Fruit fly (Drosophila melanogaster) whole organism, adult: Measurements from ENCODE around the gene milt.

Experiments
- CG11617 ChIP-seq: fragments of 200-800 bp; sonication (Bioruptor generic); optimal IDR thresholded peaks from 2 replicates; lab custom pipeline; 2017; ENCODE audit warnings: mild to moderate bottlenecking, missing biosample characterization, missing genetic modification reagents, missing genetic modification characterization
- CG12768 ChIP-seq: fragments of 200-800 bp; sonication (Bioruptor generic); optimal IDR thresholded peaks from 2 replicates; lab custom pipeline; 2017; ENCODE audit warnings: missing biosample characterization, missing genetic modification characterization, mild to moderate bottlenecking, moderate library complexity, missing genetic modification reagents
- CG14711 ChIP-seq: fragments of 200-800 bp; sonication (Bioruptor generic); optimal IDR thresholded peaks from 2 replicates; lab custom pipeline; 2018; ENCODE audit warnings: missing biosample characterization, mild to moderate bottlenecking, missing genetic modification characterization, moderate library complexity
- CG1620 ChIP-seq: fragments of 200-800 bp; sonication (Bioruptor generic); optimal IDR thresholded peaks from 2 replicates; lab custom pipeline; 2016; ENCODE audit warnings: missing biosample characterization, missing genetic modification characterization
- CG33017 ChIP-seq: fragments of 200-800 bp; sonication (Bioruptor generic); optimal IDR thresholded peaks from 2 replicates; lab custom pipeline; 2018; ENCODE audit warnings: missing biosample characterization, mild to moderate bottlenecking, missing genetic modification characterization, moderate library complexity
- CG5204 ChIP-seq: fragments of 200-800 bp; sonication (Bioruptor generic); optimal IDR thresholded peaks from 2 replicates; lab custom pipeline; 2016; ENCODE audit warnings: missing biosample characterization, missing genetic modification characterization
- CG7045 ChIP-seq: fragments of 200-800 bp; sonication (Bioruptor generic); optimal IDR thresholded peaks from 2 replicates; lab custom pipeline; 2017; ENCODE audit warnings: missing biosample characterization, mild to moderate bottlenecking, missing genetic modification characterization
- CG7101 ChIP-seq: fragments of 200-800 bp; sonication (Bioruptor generic); optimal IDR thresholded peaks from 2 replicates; lab custom pipeline; 2018; ENCODE audit warnings: missing biosample characterization, mild to moderate bottlenecking, missing genetic modification characterization, moderate library complexity
- Clk ChIP-seq: fragments of 200-800 bp; sonication (Bioruptor generic); optimal IDR thresholded peaks from 2 replicates; lab custom pipeline; 2017; ENCODE audit warnings: missing biosample characterization, missing genetic modification characterization
- Crg-1 ChIP-seq: fragments of 200-800 bp; sonication (Bioruptor generic); optimal IDR thresholded peaks from 2 replicates; lab custom pipeline; 2016; ENCODE audit warnings: missing biosample characterization, missing genetic modification characterization
- Hr96 ChIP-seq: fragments of 200-800 bp; sonication (Bioruptor generic); optimal IDR thresholded peaks from 2 replicates; lab custom pipeline; 2016; ENCODE audit warnings: missing biosample characterization, missing genetic modification characterization
- Mnt ChIP-seq: fragments of 200-800 bp; sonication (Bioruptor generic); optimal IDR thresholded peaks from 2 replicates; lab custom pipeline; 2016; ENCODE audit warnings: missing biosample characterization, mild to moderate bottlenecking, missing genetic modification characterization
- bab1 ChIP-seq: fragments of 200-800 bp; sonication (Bioruptor generic); optimal IDR thresholded peaks from 3 replicates; lab custom pipeline; 2019; ENCODE audit warnings: missing biosample characterization, mild to moderate bottlenecking, missing genetic modification characterization, moderate library complexity
- cic ChIP-seq: fragments of 200-800 bp; sonication (Bioruptor generic); optimal IDR thresholded peaks from 2 replicates; lab custom pipeline; 2017; ENCODE audit warnings: missing biosample characterization, mild to moderate bottlenecking, missing genetic modification characterization, moderate library complexity
- cnc ChIP-seq, 2 experiments: fragments of >200 bp; optimal IDR thresholded peaks; 2 replicates each; lab custom pipeline; 2017
- kay ChIP-seq: fragments of 200-800 bp; sonication (Bioruptor generic); peaks from one replicate; lab custom pipeline; 2016; ENCODE audit warnings: missing biosample characterization, missing genetic modification characterization, borderline replicate concordance
- ovo ChIP-seq: fragments of 200-800 bp; sonication (Bioruptor generic); optimal IDR thresholded peaks from 2 replicates; lab custom pipeline; 2016; ENCODE audit warnings: missing biosample characterization, missing genetic modification characterization
- pad ChIP-seq: fragments of 200-800 bp; sonication (Bioruptor generic); optimal IDR thresholded peaks from 3 replicates; lab custom pipeline; 2017; ENCODE audit warnings: missing biosample characterization, missing genetic modification characterization, mild to moderate bottlenecking, moderate library complexity, missing genetic modification reagents
- tj ChIP-seq: fragments of 200-800 bp; sonication (Bioruptor generic); optimal IDR thresholded peaks from 3 replicates; lab custom pipeline; 2017; ENCODE audit warnings: missing biosample characterization, mild to moderate bottlenecking, missing genetic modification characterization, moderate library complexity
- toe ChIP-seq: fragments of 200-800 bp; sonication (Bioruptor generic); optimal IDR thresholded peaks from 2 replicates; lab custom pipeline; 2016; ENCODE audit warnings: missing biosample characterization, missing genetic modification characterization

milt gene

dm6 chr2L:7037773-7038327 is at the start of gene milt:
Gene milt (plus strand): TSS chr2L:7037823.
- TF ChIP-seq Crg-1 (GFP tag; lab: Kevin White, UChicago) = no peak
- TF ChIP-seq Mnt = peak; percentile 94
- peak; percentile 48 for TF ChIP-seq cic (GFP tag; lab: Kevin White, UChicago)
- TF ChIP-seq pad (GFP tag; lab: Kevin White, UChicago) = peak; percentile 10
- TF ChIP-seq tj (GFP tag; lab: Kevin White, UChicago) = peak; percentile 45
- peak; percentile 8 for TF ChIP-seq CG12768 (GFP tag; lab: Kevin White, UChicago)
- TF ChIP-seq kay (GFP tag; lab: Kevin White, UChicago) = peak; percentile 85
- peak; percentile 16 for TF ChIP-seq CG7101 (tag; lab: Kevin White, UChicago)
- no peak for TF ChIP-seq toe (GFP tag; lab: Kevin White, UChicago)
- peak; percentile 29 for TF ChIP-seq CG11617 (GFP tag; lab: Kevin White, UChicago)

- TF ChIP-seq CG7045 (GFP tag; lab: Kevin White, UChicago) (no peak), cic (GFP tag; lab: Kevin White, UChicago) (no peak), bab1 (no peak), CG33017 (tag; lab: Kevin White, UChicago) (no peak), kay (GFP tag; lab: Kevin White, UChicago) (no peak), CG1620 (GFP tag; lab: Kevin White, UChicago) (no peak), Clk (no peak), Hr96 (GFP tag; lab: Kevin White, UChicago) (no peak), CG7101 (tag; lab: Kevin White, UChicago) (no peak)
These were observed 46.5 kb upstream of the milt start for dm6 chr2L:6991085-6991484.

- TF ChIP-seq toe (GFP tag; lab: Kevin White, UChicago) = no peak
These were observed 38.9 kb upstream of the milt start for dm6 chr2L:6998736-6999135.

- TF ChIP-seq cic (GFP tag; lab: Kevin White, UChicago) = no peak
- TF ChIP-seq CG14711 (tag; lab: Kevin White, UChicago) = no peak
- no peak for TF ChIP-seq CG5204 (GFP tag; lab: Kevin White, UChicago)
- no peak for TF ChIP-seq CG11617 (GFP tag; lab: Kevin White, UChicago)
- TF ChIP-seq Hr96 (GFP tag; lab: Kevin White, UChicago) = no peak
- no peak for TF ChIP-seq CG7101 (tag; lab: Kevin White, UChicago)
- TF ChIP-seq Mnt = no peak
- no peak for TF ChIP-seq kay (GFP tag; lab: Kevin White, UChicago)
- TF ChIP-seq ovo (GFP tag; lab: Kevin White, UChicago) = no peak
- TF ChIP-seq Clk = no peak
- TF ChIP-seq toe (GFP tag; lab: Kevin White, UChicago) = no peak
- no peak for TF ChIP-seq Crg-1 (GFP tag; lab: Kevin White, UChicago)
- TF ChIP-seq cnc (optimal IDR thresholded peaks at IDR 0.05; lab: Kevin White, UChicago) = no peak
- TF ChIP-seq CG12768 (GFP tag; lab: Kevin White, UChicago) = no peak
- TF ChIP-seq CG7045 (GFP tag; lab: Kevin White, UChicago) = no peak
- TF ChIP-seq CG1620 (GFP tag; lab: Kevin White, UChicago) = no peak
- no peak for TF ChIP-seq pad (GFP tag; lab: Kevin White, UChicago)
- TF ChIP-seq tj (GFP tag; lab: Kevin White, UChicago) = no peak
These were observed 33.3 kb upstream of the milt start for dm6 chr2L:7004304-7004703.

dm6 chr2L:7005489-7005888 is 32.1 kb upstream of the milt start:
- no peak for TF ChIP-seq CG33017 (tag; lab: Kevin White, UChicago)
- TF ChIP-seq CG11617 (GFP tag; lab: Kevin White, UChicago) = no peak
- TF ChIP-seq CG12768 (GFP tag; lab: Kevin White, UChicago) = no peak

- TF ChIP-seq cic (GFP tag; lab: Kevin White, UChicago) = no peak
- no peak for TF ChIP-seq CG33017 (tag; lab: Kevin White, UChicago)
- TF ChIP-seq bab1 = no peak
- TF ChIP-seq cnc (optimal IDR thresholded peaks at IDR 0.05; lab: Kevin White, UChicago) = no peak
- no peak for TF ChIP-seq toe (GFP tag; lab: Kevin White, UChicago)
- no peak for TF ChIP-seq CG7101 (tag; lab: Kevin White, UChicago)
- no peak for TF ChIP-seq CG14711 (tag; lab: Kevin White, UChicago)
- no peak for TF ChIP-seq Mnt
- TF ChIP-seq pad (GFP tag; lab: Kevin White, UChicago) = no peak
- no peak for TF ChIP-seq CG5204 (GFP tag; lab: Kevin White, UChicago)
- TF ChIP-seq Crg-1 (GFP tag; lab: Kevin White, UChicago) = no peak
- no peak for TF ChIP-seq CG11617 (GFP tag; lab: Kevin White, UChicago)
- TF ChIP-seq Clk = no peak
These were observed 30.1 kb upstream of the milt start for dm6 chr2L:7007564-7007963.

dm6 chr2L:7009807-7010470 is 27.7 kb upstream of the milt start, which contains the start of gene uif:
Gene uif (minus strand): TSS chr2L:7010359.
- TF ChIP-seq CG12768 (GFP tag; lab: Kevin White, UChicago) (no peak), kay (GFP tag; lab: Kevin White, UChicago) (no peak), CG33017 (tag; lab: Kevin White, UChicago) (no peak), pad (GFP tag; lab: Kevin White, UChicago) (no peak), cic (GFP tag; lab: Kevin White, UChicago) (no peak), CG7101 (tag; lab: Kevin White, UChicago) (no peak), Hr96 (GFP tag; lab: Kevin White, UChicago) (no peak), CG14711 (tag; lab: Kevin White, UChicago) (no peak), CG7045 (GFP tag; lab: Kevin White, UChicago) (no peak), ovo (GFP tag; lab: Kevin White, UChicago) (no peak), bab1 (no peak), Mnt (no peak), Clk (no peak), tj (GFP tag; lab: Kevin White, UChicago) (no peak), CG5204 (GFP tag; lab: Kevin White, UChicago) (no peak), CG11617 (GFP tag; lab: Kevin White, UChicago) (no peak), Crg-1 (GFP tag; lab: Kevin White, UChicago) (no peak), cnc (optimal IDR thresholded peaks at IDR 0.05; lab: Kevin White, UChicago) (no peak), CG1620 (GFP tag; lab: Kevin White, UChicago) (no peak), toe (GFP tag; lab: Kevin White, UChicago) (no peak)
